Worm (Caenorhabditis elegans) whole organism, L4 larva: ENCODE measurements around the gene nas-17.

Experiments used
- ZK546.5 ChIP-seq, 2 experiments: sonication (generic microtip); optimal IDR thresholded peaks; 2 replicates each; lab custom pipeline; 2017; ENCODE audit warnings: missing biosample characterization in 2 of 2, missing genetic modification characterization in 2 of 2
- php-3 ChIP-seq: fragments of 200-800 bp; sonication (Bioruptor generic); IDR thresholded peaks from 2 replicates; pipeline ENCODE4 v1.3.6; 2022; ENCODE audit warnings: missing genetic modification reagents, missing genetic modification characterization, missing compliant biosample characterization

ce11 chrV:11415059-11415458 lies 16.3 kb downstream of the nas-17 start, which contains the start of gene deg-3:
- TF ChIP-seq php-3 (GFP tag; lab: Robert Waterston, UW) = no peak
- no peak for TF ChIP-seq ZK546.5 (tag; optimal IDR thresholded peaks at IDR 0.05; lab: Kevin White, UChicago)
